Fruit fly (Drosophila melanogaster) whole organism, embryonic: ENCODE data around the gene Mabi.

ENCODE experiments used
- Atf-2 ChIP-seq: fragments of 200-800 bp; sonication (Bioruptor generic); optimal IDR thresholded peaks from 2 replicates; lab custom pipeline; 2016; ENCODE audit warnings: missing biosample characterization, missing genetic modification characterization
- Atf6 ChIP-seq: fragments of 200-800 bp; sonication (Bioruptor generic); IDR thresholded peaks from 2 replicates; pipeline ENCODE4 v1.3.6; 2022; ENCODE audit warnings: missing biosample characterization, missing genetic modification characterization
- Awh ChIP-seq: fragments of 200-800 bp; sonication (Bioruptor generic); IDR thresholded peaks from 2 replicates; pipeline ENCODE4, ENCODE4 v1.3.6; 2022; ENCODE audit warnings: missing biosample characterization, missing genetic modification characterization
- B-H2 ChIP-seq: fragments of 200-800 bp; sonication (Bioruptor generic); optimal IDR thresholded peaks from 2 replicates; lab custom pipeline; 2018; ENCODE audit warnings: missing biosample characterization, mild to moderate bottlenecking, missing genetic modification characterization
- CG1024 ChIP-seq: fragments of 200-800 bp; sonication (Bioruptor generic); IDR thresholded peaks from 2 replicates; pipeline ENCODE4 v1.3.6; 2022; ENCODE audit warnings: missing biosample characterization, missing genetic modification characterization
- CG12391 ChIP-seq: fragments of 200-800 bp; sonication (Bioruptor generic); optimal IDR thresholded peaks from 3 replicates; lab custom pipeline; 2018; ENCODE audit warnings: missing biosample characterization, mild to moderate bottlenecking, missing genetic modification characterization, moderate library complexity
- CG14014 ChIP-seq: fragments of 200-800 bp; sonication (Bioruptor generic); IDR thresholded peaks from 2 replicates; pipeline ENCODE4 v1.3.6; 2022; ENCODE audit warnings: missing biosample characterization, missing genetic modification characterization
- CG14860 ChIP-seq: fragments of 200-800 bp; sonication (Bioruptor generic); IDR thresholded peaks from 3 replicates; pipeline ENCODE4 v1.3.6; 2022; ENCODE audit warnings: missing biosample characterization, missing genetic modification characterization; ENCODE audit not compliant: partially characterized antibody
- CG1603 ChIP-seq: fragments of 200-800 bp; sonication (Bioruptor generic); optimal IDR thresholded peaks from 2 replicates; lab custom pipeline; 2019; ENCODE audit warnings: missing biosample characterization, mild to moderate bottlenecking, missing genetic modification characterization, moderate library complexity
- CG17612 ChIP-seq: fragments of 200-800 bp; sonication (Bioruptor generic); IDR thresholded peaks from 2 replicates; pipeline ENCODE4 v1.3.6; 2022; ENCODE audit warnings: missing biosample characterization, missing genetic modification characterization
- CG2199 ChIP-seq: fragments of 200-800 bp; sonication (Bioruptor generic); IDR thresholded peaks from 3 replicates; pipeline ENCODE4 v1.3.6; 2022; ENCODE audit warnings: missing biosample characterization, missing genetic modification characterization
- CG32532 ChIP-seq: fragments of 200-800 bp; sonication (Bioruptor generic); IDR thresholded peaks from 2 replicates; pipeline ENCODE4 v1.3.6; 2022; ENCODE audit warnings: missing biosample characterization, missing genetic modification characterization
- CG33213 ChIP-seq: fragments of 200-800 bp; sonication (Bioruptor generic); optimal IDR thresholded peaks from 3 replicates; lab custom pipeline; 2016; ENCODE audit warnings: missing biosample characterization, missing genetic modification characterization
- CG34224 ChIP-seq: fragments of 200-800 bp; sonication (Bioruptor generic); IDR thresholded peaks from 3 replicates; pipeline ENCODE4 v1.3.6; 2022; ENCODE audit warnings: missing biosample characterization, missing genetic modification characterization; ENCODE audit not compliant: partially characterized antibody
- CG34376 ChIP-seq: fragments of 200-800 bp; sonication (Bioruptor generic); optimal IDR thresholded peaks from 2 replicates; lab custom pipeline; 2018; ENCODE audit warnings: missing biosample characterization, mild to moderate bottlenecking, missing genetic modification characterization
- CG7987 ChIP-seq: fragments of 200-800 bp; sonication (Bioruptor generic); optimal IDR thresholded peaks from 2 replicates; lab custom pipeline; 2018; ENCODE audit warnings: missing biosample characterization, mild to moderate bottlenecking, missing genetic modification characterization, moderate library complexity
- CG8765 ChIP-seq: fragments of 200-800 bp; sonication (Bioruptor generic); IDR thresholded peaks from 2 replicates; pipeline ENCODE4 v1.3.6; 2022; ENCODE audit warnings: missing biosample characterization, missing genetic modification characterization
- CG8924 ChIP-seq: fragments of 200-800 bp; optimal IDR thresholded peaks from 3 replicates; lab custom pipeline; 2019; ENCODE audit warnings: missing biosample characterization, mild to moderate bottlenecking, missing genetic modification characterization, moderate library complexity
- Dbx ChIP-seq: fragments of 200-800 bp; sonication (Bioruptor generic); IDR thresholded peaks from 3 replicates; pipeline ENCODE4 v1.3.6; 2022; ENCODE audit warnings: missing biosample characterization, missing genetic modification characterization
- E2f2 ChIP-seq: fragments of 200-800 bp; sonication (Bioruptor generic); IDR thresholded peaks from 2 replicates; pipeline ENCODE4 v1.3.6; 2022; ENCODE audit warnings: missing biosample characterization, missing genetic modification characterization
- Eip74EF ChIP-seq, 2 experiments: fragments of 200-800 bp in 1 of 2; fragments of >200 bp in 1 of 2; sonication (Bioruptor generic) in 1 of 2; optimal IDR thresholded peaks; 2 replicates each; lab custom pipeline; 2017 to 2019; ENCODE audit warnings: missing biosample characterization in 2 of 2, missing genetic modification characterization in 2 of 2, mild to moderate bottlenecking in 1 of 2, moderate library complexity in 1 of 2
- Gug ChIP-seq: fragments of 200-800 bp; sonication (Bioruptor generic); IDR thresholded peaks from 4 replicates; pipeline ENCODE4 v1.3.6; 2022; ENCODE audit warnings: missing biosample characterization, missing genetic modification characterization
- H15 ChIP-seq: fragments of 200-800 bp; sonication (Bioruptor generic); IDR thresholded peaks from 3 replicates; pipeline ENCODE4 v1.3.6; 2022; ENCODE audit warnings: missing biosample characterization, missing genetic modification characterization
- HLH3B ChIP-seq: fragments of 200-800 bp; sonication (Bioruptor generic); IDR thresholded peaks from 2 replicates; pipeline ENCODE4 v1.3.6; 2022; ENCODE audit warnings: missing biosample characterization, missing genetic modification characterization
- HLH54F ChIP-seq: fragments of 200-800 bp; sonication (Bioruptor generic); optimal IDR thresholded peaks from 3 replicates; lab custom pipeline; 2016; ENCODE audit warnings: missing biosample characterization, missing genetic modification characterization
- Meics ChIP-seq: fragments of 200-800 bp; sonication (Bioruptor generic); optimal IDR thresholded peaks from 2 replicates; lab custom pipeline; 2017; ENCODE audit warnings: missing biosample characterization, mild to moderate bottlenecking, missing genetic modification characterization
- Mrtf ChIP-seq: fragments of 200-800 bp; sonication (Bioruptor generic); IDR thresholded peaks from 3 replicates; pipeline ENCODE4 v1.3.6; 2022; ENCODE audit warnings: missing biosample characterization, missing genetic modification characterization
- NC2α ChIP-seq: fragments of 200-800 bp; sonication (Bioruptor generic); optimal IDR thresholded peaks from 2 replicates; lab custom pipeline; 2016; ENCODE audit warnings: missing biosample characterization, missing genetic modification characterization
- NFAT ChIP-seq: fragments of 200-800 bp; sonication (Bioruptor generic); IDR thresholded peaks from 2 replicates; pipeline ENCODE4 v1.3.6; 2022; ENCODE audit warnings: missing biosample characterization, missing genetic modification characterization
- NfI ChIP-seq: fragments of 200-800 bp; sonication (Bioruptor generic); optimal IDR thresholded peaks from 3 replicates; lab custom pipeline; 2018; ENCODE audit warnings: missing biosample characterization, mild to moderate bottlenecking, missing genetic modification characterization, moderate library complexity
- Ssrp ChIP-seq: fragments of 200-800 bp; sonication (Bioruptor generic); optimal IDR thresholded peaks from 2 replicates; lab custom pipeline; 2018; ENCODE audit warnings: missing biosample characterization, mild to moderate bottlenecking, missing genetic modification characterization, moderate library complexity
- Stat92E ChIP-seq, 3 experiments: fragments of >200 bp in 2 of 3; fragments of 200-800 bp in 1 of 3; sonication (Bioruptor generic) in 1 of 3; optimal IDR thresholded peaks; 2 replicates each; lab custom pipeline; 2017 to 2019; ENCODE audit warnings: missing biosample characterization in 3 of 3, missing genetic modification characterization in 3 of 3, mild to moderate bottlenecking in 1 of 3, moderate library complexity in 1 of 3
- Xrp1 ChIP-seq: fragments of 200-800 bp; sonication (Bioruptor generic); IDR thresholded peaks from 2 replicates; pipeline ENCODE4 v1.3.6; 2022; ENCODE audit warnings: missing biosample characterization, missing genetic modification characterization
- amos ChIP-seq: fragments of 200-800 bp; sonication (Bioruptor generic); IDR thresholded peaks from 2 replicates; pipeline ENCODE4 v1.3.6; 2022; ENCODE audit warnings: missing biosample characterization, missing genetic modification characterization; ENCODE audit not compliant: partially characterized antibody
- ara ChIP-seq: fragments of 200-800 bp; sonication (Bioruptor generic); IDR thresholded peaks from 2 replicates; pipeline ENCODE4 v1.3.6; 2022; ENCODE audit warnings: missing biosample characterization, missing genetic modification characterization
- bcd ChIP-seq: fragments of 200-800 bp; sonication (Bioruptor generic); optimal IDR thresholded peaks from 2 replicates; lab custom pipeline; 2017; ENCODE audit warnings: missing biosample characterization, mild to moderate bottlenecking, missing genetic modification characterization
- cas ChIP-seq: fragments of 200-800 bp; sonication (Bioruptor generic); IDR thresholded peaks from 2 replicates; pipeline ENCODE4 v1.3.6; 2022; ENCODE audit warnings: missing biosample characterization, missing genetic modification characterization
- ci ChIP-seq: fragments of 200-800 bp; sonication (Bioruptor generic); IDR thresholded peaks from 3 replicates; pipeline ENCODE4 v1.3.6; 2022; ENCODE audit warnings: missing biosample characterization, missing genetic modification characterization
- dmrt11E ChIP-seq: fragments of 200-800 bp; sonication (Bioruptor generic); optimal IDR thresholded peaks from 3 replicates; lab custom pipeline; 2018; ENCODE audit warnings: missing biosample characterization, mild to moderate bottlenecking, missing genetic modification characterization, moderate library complexity
- dmrt99B ChIP-seq: fragments of 200-800 bp; sonication (Bioruptor generic); optimal IDR thresholded peaks from 2 replicates; lab custom pipeline; 2018; ENCODE audit warnings: missing biosample characterization, mild to moderate bottlenecking, missing genetic modification characterization, moderate library complexity
- ems ChIP-seq: fragments of 200-800 bp; sonication (Bioruptor generic); optimal IDR thresholded peaks from 3 replicates; lab custom pipeline; 2016; ENCODE audit warnings: missing biosample characterization, missing genetic modification characterization
- grn ChIP-seq: fragments of 200-800 bp; sonication (Bioruptor generic); optimal IDR thresholded peaks from 3 replicates; lab custom pipeline; 2017; ENCODE audit warnings: missing biosample characterization, missing genetic modification characterization
- ranshi ChIP-seq: fragments of 200-800 bp; sonication (Bioruptor generic); IDR thresholded peaks from 2 replicates; pipeline ENCODE4 v1.3.6; 2022; ENCODE audit warnings: missing biosample characterization, missing genetic modification characterization
- sim ChIP-seq: fragments of 200-800 bp; sonication (Bioruptor generic); IDR thresholded peaks from 2 replicates; pipeline ENCODE4 v1.3.6; 2022; ENCODE audit warnings: missing biosample characterization, missing genetic modification characterization
- sob ChIP-seq: fragments of 200-800 bp; sonication (Bioruptor generic); IDR thresholded peaks from 2 replicates; pipeline ENCODE4 v1.3.6; 2022; ENCODE audit warnings: missing biosample characterization, missing genetic modification characterization
- stwl ChIP-seq: fragments of 200-800 bp; sonication (Bioruptor generic); optimal IDR thresholded peaks from 3 replicates; lab custom pipeline; 2018; ENCODE audit warnings: missing biosample characterization, mild to moderate bottlenecking, missing genetic modification characterization, moderate library complexity
- vfl ChIP-seq: fragments of 200-800 bp; sonication (Bioruptor generic); optimal IDR thresholded peaks from 2 replicates; lab custom pipeline; 2016; ENCODE audit warnings: missing biosample characterization, missing genetic modification characterization
- z ChIP-seq: fragments of 200-800 bp; sonication (Bioruptor generic); IDR thresholded peaks from 3 replicates; pipeline ENCODE4 v1.3.6; 2022; ENCODE audit warnings: missing biosample characterization, missing genetic modification characterization

The Mabi gene

DNA sequence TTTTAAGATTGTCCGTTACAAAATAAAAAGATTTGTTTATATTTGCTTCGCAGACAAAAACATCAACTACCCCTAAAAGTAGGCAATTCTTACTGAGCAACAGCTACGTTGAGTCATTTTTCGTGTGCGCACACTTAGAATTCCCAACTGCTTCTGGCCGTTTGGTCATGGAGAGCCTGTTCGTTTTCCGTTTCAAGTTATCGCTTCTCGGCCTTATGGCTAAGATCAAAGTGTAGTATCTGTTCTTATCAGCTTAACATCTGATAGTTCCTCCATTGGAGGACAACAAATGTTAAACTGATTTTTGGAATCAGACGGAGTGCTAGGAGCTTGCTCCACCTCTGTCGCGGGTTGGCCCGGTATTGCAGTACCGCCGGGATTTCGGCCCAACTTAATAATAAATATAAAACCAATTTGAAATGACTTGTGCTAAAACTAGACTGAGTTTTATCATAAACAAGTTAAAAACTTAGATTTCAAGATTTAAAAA, 18.8 kb downstream of the Mabi start (continued):
- TF ChIP-seq CG8765 (GFP tag; lab: Robert Waterston, UW) (peak; percentile 46; the same call in 1 of the 2 replicates), Atf-2 (GFP tag; lab: Kevin White, UChicago) (peak; percentile 9), ci (GFP tag; lab: Robert Waterston, UW) (peak; percentile 74), NfI (GFP tag; lab: Kevin White, UChicago) (peak; percentile 13), Awh (GFP tag; lab: Robert Waterston, UW) (peak; percentile 62; the same call in 1 of the 2 replicates), CG32532 (peak; percentile 72), ranshi (GFP tag; lab: Robert Waterston, UW) (0 out of 2 replicates have a peak, but pooled peaks have one; percentile 58), ems (peak; percentile 62), Gug (GFP tag; lab: Robert Waterston, UW) (peak; percentile 49; the same call in 2 of the 4 replicates), Xrp1 (GFP tag; lab: Robert Waterston, UW) (peak; percentile 72), Ssrp (tag; lab: Kevin White, UChicago) (peak; percentile 2), CG33213 (GFP tag; lab: Kevin White, UChicago) (peak; percentile 81), stwl (tag; lab: Kevin White, UChicago) (peak; percentile 5), HLH54F (GFP tag; lab: Kevin White, UChicago) (peak; percentile 68), CG8924 (tag; lab: Kevin White, UChicago) (peak; percentile 20), HLH3B (GFP tag; lab: Robert Waterston, UW) (peak; percentile 66; the same call in 1 of the 2 replicates), dmrt11E (peak; percentile 27), Stat92E (GFP tag; optimal IDR thresholded peaks at IDR 0.05; lab: Kevin White, UChicago) (peak in 1 of 3 experiments; percentile 87), CG34376 (GFP tag; lab: Kevin White, UChicago) (peak; percentile 88), CG14860 (peak; percentile 48), sim (0 out of 2 replicates have a peak, but pooled peaks have one; percentile 16), sob (GFP tag; lab: Robert Waterston, UW) (peak; percentile 81), Mrtf (0 out of 3 replicates have a peak, but pooled peaks have one; percentile 15), amos (GFP tag; lab: Robert Waterston, UW) (peak; percentile 51; the same call in 1 of the 2 replicates), B-H2 (GFP tag; lab: Kevin White, UChicago) (peak; percentile 39), z (GFP tag; lab: Robert Waterston, UW) (peak; percentile 59; the same call in 2 of the 3 replicates), H15 (GFP tag; lab: Robert Waterston, UW) (peak; percentile 55; the same call in 1 of the 3 replicates), grn (GFP tag; lab: Kevin White, UChicago) (peak; percentile 81), Atf6 (peak; percentile 49; the same call in 1 of the 2 replicates), CG17612 (GFP tag; lab: Robert Waterston, UW) (peak; percentile 47; the same call in 1 of the 2 replicates), CG1024 (GFP tag; lab: Robert Waterston, UW) (peak; percentile 50; the same call in 1 of the 2 replicates), CG2199 (peak; percentile 86), CG7987 (peak; percentile 59), Eip74EF (GFP tag; optimal IDR thresholded peaks at IDR 0.05; lab: Kevin White, UChicago) (peak in 1 of 2 experiments; percentile 35), E2f2 (GFP tag; lab: Robert Waterston, UW) (peak; percentile 40; the same call in 1 of the 2 replicates), cas (GFP tag; lab: Robert Waterston, UW) (peak; percentile 68), CG14014 (GFP tag; lab: Robert Waterston, UW) (peak; percentile 41; the same call in 1 of the 2 replicates), bcd (GFP tag; lab: Kevin White, UChicago) (peak; percentile 54), NC2α (GFP tag; lab: Kevin White, UChicago) (peak; percentile 53), dmrt99B (tag; lab: Kevin White, UChicago) (peak; percentile 65), ara (GFP tag; lab: Robert Waterston, UW) (peak; percentile 49; the same call in 1 of the 2 replicates), Dbx (peak; percentile 86), vfl (GFP tag; lab: Kevin White, UChicago) (peak; percentile 21), CG34224 (GFP tag; lab: Robert Waterston, UW) (peak; percentile 35; the same call in 1 of the 3 replicates), CG12391 (tag; lab: Kevin White, UChicago) (peak; percentile 33), CG1603 (peak; percentile 46), Meics (GFP tag; lab: Kevin White, UChicago) (peak; percentile 50), NFAT (peak; percentile 55; the same call in 1 of the 2 replicates)
